Worm (Caenorhabditis elegans): ENCODE results near the gene D1005.10.

ce11 chrX:1522068-1522467 lies 36.1 kb upstream of the D1005.10 start:
- TF ChIP-seq ceh-39 (tag; optimal IDR thresholded peaks at IDR 0.05), result no peak
- no peak for TF ChIP-seq lsy-2 (tag; optimal IDR thresholded peaks at IDR 0.05)
- TF ChIP-seq elt-1 (tag; optimal IDR thresholded peaks at IDR 0.05; ENCODE audit: borderline replicate concordance, insufficient read depth), result no peak
